Fruit fly (Drosophila melanogaster) whole organism, embryonic: ENCODE measurements around the gene CG17230.

Experiments
- CG10147 ChIP-seq: fragments of 200-800 bp; sonication (Bioruptor generic); optimal IDR thresholded peaks from 2 replicates; lab custom pipeline; 2019; ENCODE audit warnings: missing biosample characterization, mild to moderate bottlenecking, missing genetic modification characterization, moderate library complexity
- CG13287 ChIP-seq: fragments of 200-800 bp; sonication (Bioruptor generic); IDR thresholded peaks from 2 replicates; pipeline ENCODE4 v1.3.6; 2022; ENCODE audit warnings: missing biosample characterization, missing genetic modification characterization; ENCODE audit not compliant: partially characterized antibody
- CG16813 ChIP-seq: fragments of 200-800 bp; sonication (Bioruptor generic); IDR thresholded peaks from 3 replicates; pipeline ENCODE4 v1.3.6; 2022; ENCODE audit warnings: missing biosample characterization, missing genetic modification characterization; ENCODE audit not compliant: partially characterized antibody
- CG16863 ChIP-seq: fragments of 200-800 bp; sonication (Bioruptor generic); optimal IDR thresholded peaks from 3 replicates; lab custom pipeline; 2016; ENCODE audit warnings: missing biosample characterization, missing genetic modification characterization
- CG17328 ChIP-seq: fragments of 200-800 bp; sonication (Bioruptor generic); IDR thresholded peaks from 2 replicates; pipeline ENCODE4 v1.3.6; 2022; ENCODE audit warnings: missing biosample characterization, missing genetic modification characterization
- CG18599 ChIP-seq: fragments of 200-800 bp; sonication (Bioruptor generic); optimal IDR thresholded peaks from 3 replicates; lab custom pipeline; 2017; ENCODE audit warnings: missing biosample characterization, missing genetic modification characterization, mild to moderate bottlenecking, moderate library complexity, missing genetic modification reagents
- CG2116 ChIP-seq: fragments of 200-800 bp; sonication (Bioruptor generic); optimal IDR thresholded peaks from 3 replicates; lab custom pipeline; 2018; ENCODE audit warnings: missing biosample characterization, mild to moderate bottlenecking, missing genetic modification characterization
- CG2889 ChIP-seq: fragments of 200-800 bp; sonication (Bioruptor generic); IDR thresholded peaks from 3 replicates; pipeline ENCODE4 v1.3.6; 2022; ENCODE audit warnings: missing biosample characterization, missing genetic modification characterization
- CG3407 ChIP-seq: fragments of 200-800 bp; sonication (Bioruptor generic); optimal IDR thresholded peaks from 2 replicates; lab custom pipeline; 2018; ENCODE audit warnings: missing biosample characterization, mild to moderate bottlenecking, missing genetic modification characterization
- CG34224 ChIP-seq: fragments of 200-800 bp; sonication (Bioruptor generic); IDR thresholded peaks from 3 replicates; pipeline ENCODE4 v1.3.6; 2022; ENCODE audit warnings: missing biosample characterization, missing genetic modification characterization; ENCODE audit not compliant: partially characterized antibody
- CG34376 ChIP-seq: fragments of 200-800 bp; sonication (Bioruptor generic); optimal IDR thresholded peaks from 2 replicates; lab custom pipeline; 2018; ENCODE audit warnings: missing biosample characterization, mild to moderate bottlenecking, missing genetic modification characterization
- CG3838 ChIP-seq: fragments of 200-800 bp; sonication (Bioruptor generic); optimal IDR thresholded peaks from 3 replicates; lab custom pipeline; 2016; ENCODE audit warnings: missing biosample characterization, missing genetic modification characterization
- CG3847 ChIP-seq: fragments of 200-800 bp; sonication (Bioruptor generic); IDR thresholded peaks from 2 replicates; pipeline ENCODE4 v1.3.6; 2022; ENCODE audit warnings: missing biosample characterization, missing genetic modification characterization
- CG4617 ChIP-seq: fragments of 200-800 bp; sonication (Bioruptor generic); optimal IDR thresholded peaks from 3 replicates; lab custom pipeline; 2016; ENCODE audit warnings: missing biosample characterization, missing genetic modification characterization, borderline replicate concordance
- CG6765 ChIP-seq: fragments of 200-800 bp; sonication (Bioruptor generic); optimal IDR thresholded peaks from 3 replicates; lab custom pipeline; 2017; ENCODE audit warnings: missing biosample characterization, mild to moderate bottlenecking, missing genetic modification characterization
- CG7963 ChIP-seq: fragments of 200-800 bp; sonication (Bioruptor generic); IDR thresholded peaks from 3 replicates; pipeline ENCODE4 v1.3.6; 2022; ENCODE audit warnings: missing biosample characterization, missing genetic modification characterization; ENCODE audit not compliant: partially characterized antibody
- Chrac-16 ChIP-seq: fragments of 200-800 bp; sonication (Bioruptor generic); optimal IDR thresholded peaks from 3 replicates; lab custom pipeline; 2016; ENCODE audit warnings: missing biosample characterization, missing genetic modification characterization
- CoRest ChIP-seq: fragments of 200-800 bp; sonication (Bioruptor generic); optimal IDR thresholded peaks from 3 replicates; lab custom pipeline; 2018; ENCODE audit warnings: missing biosample characterization, mild to moderate bottlenecking, missing genetic modification characterization, moderate library complexity
- Dll ChIP-seq: fragments of 200-800 bp; sonication (Bioruptor generic); IDR thresholded peaks from 4 replicates; pipeline ENCODE4 v1.3.6; 2022; ENCODE audit warnings: missing biosample characterization, missing genetic modification characterization; ENCODE audit not compliant: partially characterized antibody
- Dp ChIP-seq: fragments of 200-800 bp; sonication (Bioruptor generic); optimal IDR thresholded peaks from 2 replicates; lab custom pipeline; 2018; ENCODE audit warnings: missing biosample characterization, mild to moderate bottlenecking, missing genetic modification characterization, moderate library complexity
- H2.0 ChIP-seq: fragments of 200-800 bp; sonication (Bioruptor generic); IDR thresholded peaks from 2 replicates; pipeline ENCODE4 v1.3.6; 2022; ENCODE audit warnings: missing biosample characterization, missing genetic modification characterization
- MBD-R2 ChIP-seq: fragments of 200-800 bp; sonication (Bioruptor generic); IDR thresholded peaks from 2 replicates; pipeline ENCODE4 v1.3.6; 2022; ENCODE audit warnings: missing biosample characterization, missing genetic modification characterization
- Myb ChIP-seq: fragments of 200-800 bp; sonication (Bioruptor generic); optimal IDR thresholded peaks from 2 replicates; lab custom pipeline; 2016; ENCODE audit warnings: missing biosample characterization, missing genetic modification characterization
- NK7.1 ChIP-seq: fragments of 200-800 bp; sonication (Bioruptor generic); optimal IDR thresholded peaks from 3 replicates; lab custom pipeline; 2016; ENCODE audit warnings: missing biosample characterization, missing genetic modification characterization
- Oaz ChIP-seq: fragments of 200-800 bp; sonication (Bioruptor generic); IDR thresholded peaks from 2 replicates; pipeline ENCODE4 v1.3.6; 2022; ENCODE audit warnings: missing biosample characterization, missing genetic modification characterization
- Opbp ChIP-seq: fragments of 200-800 bp; sonication (Bioruptor generic); IDR thresholded peaks from 3 replicates; pipeline ENCODE4 v1.3.6; 2022; ENCODE audit warnings: missing biosample characterization, missing genetic modification characterization; ENCODE audit not compliant: partially characterized antibody
- Scr ChIP-seq: fragments of 200-800 bp; sonication (Bioruptor generic); IDR thresholded peaks from 2 replicates; pipeline ENCODE4 v1.3.6; 2022; ENCODE audit warnings: missing biosample characterization, missing genetic modification characterization; ENCODE audit not compliant: partially characterized antibody
- Sry-β ChIP-seq: fragments of 200-800 bp; sonication (Bioruptor generic); optimal IDR thresholded peaks from 2 replicates; lab custom pipeline; 2018; ENCODE audit warnings: missing biosample characterization, mild to moderate bottlenecking, missing genetic modification characterization, moderate library complexity
- Sry-δ ChIP-seq: fragments of 200-800 bp; sonication (Bioruptor generic); optimal IDR thresholded peaks from 2 replicates; lab custom pipeline; 2016; ENCODE audit warnings: missing biosample characterization, missing genetic modification characterization
- ato ChIP-seq: fragments of 200-800 bp; sonication (Bioruptor generic); IDR thresholded peaks from 2 replicates; pipeline ENCODE4 v1.3.6; 2022; ENCODE audit warnings: missing biosample characterization, missing genetic modification characterization; ENCODE audit not compliant: partially characterized antibody
- bigmax ChIP-seq: fragments of 200-800 bp; sonication (Bioruptor generic); optimal IDR thresholded peaks from 2 replicates; lab custom pipeline; 2018; ENCODE audit warnings: missing biosample characterization, mild to moderate bottlenecking, missing genetic modification characterization
- ci ChIP-seq: fragments of 200-800 bp; sonication (Bioruptor generic); IDR thresholded peaks from 3 replicates; pipeline ENCODE4 v1.3.6; 2022; ENCODE audit warnings: missing biosample characterization, missing genetic modification characterization
- crp ChIP-seq, 2 experiments: fragments of 200-800 bp; sonication (Bioruptor generic); optimal IDR thresholded peaks; 2 replicates in 1 of 2; 3 replicates in 1 of 2; lab custom pipeline; 2017; ENCODE audit warnings: missing biosample characterization in 2 of 2, missing genetic modification characterization in 2 of 2, mild to moderate bottlenecking in 1 of 2, moderate library complexity in 1 of 2
- eve ChIP-seq, 2 experiments: fragments of >200 bp; optimal IDR thresholded peaks; 2 replicates each; lab custom pipeline; 2017; ENCODE audit warnings: missing biosample characterization in 2 of 2, missing genetic modification characterization in 2 of 2
- fd64A ChIP-seq: fragments of 200-800 bp; sonication (Bioruptor generic); optimal IDR thresholded peaks from 3 replicates; lab custom pipeline; 2018; ENCODE audit warnings: missing biosample characterization, mild to moderate bottlenecking, missing genetic modification characterization
- fru ChIP-seq: fragments of >200 bp; optimal IDR thresholded peaks from 2 replicates; lab custom pipeline; 2017
- grau ChIP-seq: fragments of 200-800 bp; optimal IDR thresholded peaks from 3 replicates; lab custom pipeline; 2019; ENCODE audit warnings: missing biosample characterization, mild to moderate bottlenecking, missing genetic modification characterization, moderate library complexity
- hb ChIP-seq: fragments of 200-800 bp; sonication (Bioruptor generic); IDR thresholded peaks from 3 replicates; pipeline ENCODE4 v1.3.6; 2022; ENCODE audit warnings: missing biosample characterization, missing genetic modification characterization; ENCODE audit not compliant: partially characterized antibody
- insv ChIP-seq, 2 experiments: fragments of 200-800 bp; sonication (Bioruptor generic); optimal IDR thresholded peaks; 3 replicates each; lab custom pipeline; 2016 to 2018; ENCODE audit warnings: missing biosample characterization in 2 of 2, missing genetic modification characterization in 2 of 2
- inv ChIP-seq: fragments of 200-800 bp; sonication (Bioruptor generic); IDR thresholded peaks from 2 replicates; pipeline ENCODE4 v1.3.6; 2022; ENCODE audit warnings: missing biosample characterization, missing genetic modification characterization; ENCODE audit not compliant: partially characterized antibody
- jing ChIP-seq: fragments of 200-800 bp; sonication (Bioruptor generic); optimal IDR thresholded peaks from 2 replicates; lab custom pipeline; 2018; ENCODE audit warnings: missing biosample characterization, mild to moderate bottlenecking, missing genetic modification characterization
- lmd ChIP-seq: fragments of 200-800 bp; sonication (Bioruptor generic); IDR thresholded peaks from 2 replicates; pipeline ENCODE4 v1.3.6; 2022; ENCODE audit warnings: missing biosample characterization, missing genetic modification characterization
- nerfin-2 ChIP-seq: fragments of 200-800 bp; sonication (Bioruptor generic); IDR thresholded peaks from 2 replicates; pipeline ENCODE4 v1.3.6; 2022; ENCODE audit warnings: missing biosample characterization, missing genetic modification characterization; ENCODE audit not compliant: partially characterized antibody
- pzg ChIP-seq: fragments of 200-800 bp; sonication (Bioruptor generic); optimal IDR thresholded peaks from 3 replicates; lab custom pipeline; 2018; ENCODE audit warnings: missing biosample characterization, mild to moderate bottlenecking, missing genetic modification characterization, moderate library complexity
- sima ChIP-seq: fragments of 200-800 bp; sonication (Bioruptor generic); optimal IDR thresholded peaks from 2 replicates; lab custom pipeline; 2016; ENCODE audit warnings: missing biosample characterization, missing genetic modification characterization
- slbo ChIP-seq: fragments of 200-800 bp; sonication (Bioruptor generic); IDR thresholded peaks from 2 replicates; pipeline ENCODE4 v1.3.6; 2022; ENCODE audit warnings: missing biosample characterization, missing genetic modification characterization
- trem ChIP-seq: fragments of 200-800 bp; optimal IDR thresholded peaks from 3 replicates; lab custom pipeline; 2019; ENCODE audit warnings: missing biosample characterization, mild to moderate bottlenecking, missing genetic modification characterization, moderate library complexity
- vnd ChIP-seq: fragments of 200-800 bp; sonication (Bioruptor generic); IDR thresholded peaks from 3 replicates; pipeline ENCODE4 v1.3.6; 2022; ENCODE audit warnings: missing biosample characterization, missing genetic modification characterization; ENCODE audit not compliant: partially characterized antibody
- vvl ChIP-seq: fragments of 200-800 bp; sonication (Bioruptor generic); IDR thresholded peaks from 2 replicates; pipeline ENCODE4 v1.3.6; 2022; ENCODE audit warnings: missing biosample characterization, missing genetic modification characterization

The CG17230 gene

DNA sequence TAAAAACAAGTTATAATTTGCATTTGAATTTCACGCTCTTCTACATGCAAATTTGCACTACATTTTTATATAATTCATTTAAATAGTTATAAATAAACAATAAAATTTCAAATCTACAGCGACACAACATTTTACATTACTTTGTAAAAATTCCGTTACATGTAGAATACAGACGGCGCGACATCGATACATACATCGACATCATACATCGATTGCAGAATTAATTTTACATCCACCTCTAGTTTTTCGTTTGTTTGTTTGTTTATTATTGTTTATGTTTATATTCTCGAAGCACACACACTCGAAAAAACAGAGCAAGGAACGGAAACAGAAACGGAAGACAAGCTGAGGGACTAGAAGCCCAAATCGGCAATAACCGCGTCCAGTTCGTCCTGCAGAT, at the start of gene CG17230 (continued):
- 0 out of 2 replicates have a peak, but pooled peaks have one; percentile 37 for TF ChIP-seq ato (GFP tag; lab: Robert Waterston, UW)
- peak; percentile 76 for TF ChIP-seq inv (GFP tag; lab: Robert Waterston, UW)
- no peak for TF ChIP-seq eve (GFP tag; optimal IDR thresholded peaks at IDR 0.05; lab: Kevin White, UChicago)
- no peak for TF ChIP-seq lmd
- TF ChIP-seq CoRest (tag; lab: Kevin White, UChicago) = peak; percentile 24
- TF ChIP-seq H2.0 (GFP tag; lab: Robert Waterston, UW) = no peak
- TF ChIP-seq CG4617 (GFP tag; lab: Kevin White, UChicago) = peak; percentile 60
- TF ChIP-seq Myb (GFP tag; lab: Kevin White, UChicago) = peak; percentile 74
- peak; percentile 14 for TF ChIP-seq grau (tag; lab: Kevin White, UChicago)
- TF ChIP-seq Dp = peak; percentile 22
- no peak for TF ChIP-seq CG10147 (GFP tag; lab: Kevin White, UChicago)
- peak; percentile 63; the same call in 2 of the 3 replicates for TF ChIP-seq CG7963 (GFP tag; lab: Robert Waterston, UW)
- TF ChIP-seq vvl = 0 out of 2 replicates have a peak, but pooled peaks have one; percentile 8
- no peak for TF ChIP-seq NK7.1 (GFP tag; lab: Kevin White, UChicago)
- no peak for TF ChIP-seq fru
- no peak for TF ChIP-seq Chrac-16 (GFP tag; lab: Kevin White, UChicago)
- no peak for TF ChIP-seq CG34376
- TF ChIP-seq Sry-δ = peak; percentile 82
- TF ChIP-seq vnd (GFP tag; lab: Robert Waterston, UW) = peak; percentile 73
- TF ChIP-seq MBD-R2 = peak; percentile 75
- peak; percentile 41 for TF ChIP-seq pzg
- peak; percentile 77 for TF ChIP-seq Dll
- TF ChIP-seq bigmax (GFP tag; lab: Kevin White, UChicago) = no peak
- TF ChIP-seq fd64A = peak; percentile 17
- TF ChIP-seq nerfin-2 (GFP tag; lab: Robert Waterston, UW) = peak; percentile 56; the same call in 1 of the 2 replicates
- peak; percentile 88 for TF ChIP-seq CG16813 (GFP tag; lab: Robert Waterston, UW)
- no peak for TF ChIP-seq CG2889 (GFP tag; lab: Robert Waterston, UW)
- peak; percentile 25 for TF ChIP-seq CG2116 (GFP tag; lab: Kevin White, UChicago)
- no peak for TF ChIP-seq CG18599 (GFP tag; lab: Kevin White, UChicago)
- peak; percentile 73 for TF ChIP-seq Scr (GFP tag; lab: Robert Waterston, UW)
- no peak for TF ChIP-seq insv (GFP tag; optimal IDR thresholded peaks at IDR 0.05; lab: Kevin White, UChicago)
- 0 out of 2 replicates have a peak, but pooled peaks have one; percentile 9 for TF ChIP-seq CG17328 (GFP tag; lab: Robert Waterston, UW)
- no peak for TF ChIP-seq jing (GFP tag; lab: Kevin White, UChicago)
- TF ChIP-seq Sry-β = no peak
- TF ChIP-seq CG16863 (GFP tag; lab: Kevin White, UChicago) = no peak
- TF ChIP-seq CG3838 (GFP tag; lab: Kevin White, UChicago) = peak; percentile 72
- no peak for TF ChIP-seq sima (GFP tag; lab: Kevin White, UChicago)
- TF ChIP-seq CG6765 (GFP tag; lab: Kevin White, UChicago) = no peak
- TF ChIP-seq slbo (GFP tag; lab: Robert Waterston, UW) = peak; percentile 10; the same call in 1 of the 2 replicates
- TF ChIP-seq CG13287 (GFP tag; lab: Robert Waterston, UW) = peak; percentile 82
- peak; percentile 38 for TF ChIP-seq trem (tag; lab: Kevin White, UChicago)
- TF ChIP-seq CG3407 (GFP tag; lab: Kevin White, UChicago) = no peak
- peak; percentile 64; the same call in 2 of the 3 replicates for TF ChIP-seq hb (GFP tag; lab: Robert Waterston, UW)
- peak; percentile 75 for TF ChIP-seq Opbp (GFP tag; lab: Robert Waterston, UW)
- peak; percentile 77 for TF ChIP-seq CG34224 (GFP tag; lab: Robert Waterston, UW)
- TF ChIP-seq ci (GFP tag; lab: Robert Waterston, UW) = peak; percentile 50; the same call in 2 of the 3 replicates
- no peak for TF ChIP-seq crp (GFP tag; optimal IDR thresholded peaks at IDR 0.05; lab: Kevin White, UChicago)
- TF ChIP-seq Oaz = no peak
- TF ChIP-seq CG3847 (GFP tag; lab: Robert Waterston, UW) = no peak
